Fruit fly (Drosophila melanogaster): Measurements from ENCODE around the gene CG14929.

Gene CG14929

dm6 chr2L:11528129-11528589 lies 8.5 kb downstream of the CG14929 start, which contains the start of gene CG31705 (continued):
- TF ChIP-seq lz (GFP tag; optimal IDR thresholded peaks at IDR 0.05): peak; percentile 19
- peak; percentile 43 for TF ChIP-seq CG9139 (GFP tag; optimal IDR thresholded peaks at IDR 0.05)
- no peak for TF ChIP-seq Eip93F (GFP tag; optimal IDR thresholded peaks at IDR 0.05)
- TF ChIP-seq CG11902 (GFP tag; optimal IDR thresholded peaks at IDR 0.05): peak; percentile 60
- TF ChIP-seq CG8119 (GFP tag; IDR thresholded peaks at IDR 0.05): peak; percentile 62
- TF ChIP-seq spab (GFP tag; optimal IDR thresholded peaks at IDR 0.05): peak; percentile 54
- TF ChIP-seq salr (GFP tag; optimal IDR thresholded peaks at IDR 0.05): peak in 1 of 2 experiments; percentile 70
- no peak for TF ChIP-seq CG1621 (tag; optimal IDR thresholded peaks at IDR 0.05)
- TF ChIP-seq CG8632 (GFP tag; optimal IDR thresholded peaks at IDR 0.05): peak; percentile 63
- no peak for TF ChIP-seq Eip75B (GFP tag; optimal IDR thresholded peaks at IDR 0.05)
- no peak for TF ChIP-seq fd85E (GFP tag; optimal IDR thresholded peaks at IDR 0.05)
- no peak for TF ChIP-seq vri (GFP tag; optimal IDR thresholded peaks at IDR 0.05)
- TF ChIP-seq CG6792 (GFP tag; optimal IDR thresholded peaks at IDR 0.05): peak; percentile 55
- peak; percentile 65 for TF ChIP-seq esn (GFP tag; optimal IDR thresholded peaks at IDR 0.05)
- TF ChIP-seq Hr4 (GFP tag; optimal IDR thresholded peaks at IDR 0.05): no peak
- peak; percentile 65 for TF ChIP-seq CG10669 (GFP tag; optimal IDR thresholded peaks at IDR 0.05)
- TF ChIP-seq CG11294 (GFP tag; IDR thresholded peaks at IDR 0.05): peak; percentile 50; the same call in 1 of the 2 replicates
- TF ChIP-seq cyc (GFP tag; optimal IDR thresholded peaks at IDR 0.05): peak; percentile 32
- peak; percentile 44 for TF ChIP-seq fkh (GFP tag; optimal IDR thresholded peaks at IDR 0.05)
- peak; percentile 38 for TF ChIP-seq CG16779 (tag; optimal IDR thresholded peaks at IDR 0.05)
- peak; percentile 75 for TF ChIP-seq svp (GFP tag)
- peak; percentile 71 for TF ChIP-seq eg (GFP tag; IDR thresholded peaks at IDR 0.05)
- peak; percentile 63 for TF ChIP-seq CG6808 (GFP tag; optimal IDR thresholded peaks at IDR 0.05)
- peak; percentile 62 for TF ChIP-seq topi (GFP tag; optimal IDR thresholded peaks at IDR 0.05)
- peak; percentile 46 for TF ChIP-seq CG7368 (GFP tag; optimal IDR thresholded peaks at IDR 0.05)
- TF ChIP-seq fd59A (GFP tag; optimal IDR thresholded peaks at IDR 0.05): peak; percentile 34
- peak; percentile 51 for TF ChIP-seq CG11762 (GFP tag; optimal IDR thresholded peaks at IDR 0.05; ENCODE audit: insufficient read depth)
- peak; percentile 18 for TF ChIP-seq Hr39 (GFP tag; optimal IDR thresholded peaks at IDR 0.05)
- TF ChIP-seq CG34406 (GFP tag; optimal IDR thresholded peaks at IDR 0.05): peak; percentile 64
- TF ChIP-seq dsx (GFP tag; optimal IDR thresholded peaks at IDR 0.05; ENCODE audit: poor library complexity, severe bottlenecking): peak; percentile 18
- TF ChIP-seq CG3919 (GFP tag; optimal IDR thresholded peaks at IDR 0.05): peak; percentile 70
- peak; percentile 49 for TF ChIP-seq acj6 (GFP tag; optimal IDR thresholded peaks at IDR 0.05)
- TF ChIP-seq CG8319 (GFP tag; optimal IDR thresholded peaks at IDR 0.05): peak; percentile 66
- peak; percentile 44 for TF ChIP-seq Sox102F (GFP tag; optimal IDR thresholded peaks at IDR 0.05)

dm6 chr2L:11530952-11531351 lies 11.3 kb downstream of the CG14929 start, which contains the start of gene CG31706:
TSS of gene CG31706 (minus strand) at chr2L:11531052.
- TF ChIP-seq Ets21C (GFP tag; optimal IDR thresholded peaks at IDR 0.05) (no peak), Sox102F (GFP tag; optimal IDR thresholded peaks at IDR 0.05) (no peak), cyc (GFP tag; optimal IDR thresholded peaks at IDR 0.05) (no peak), lz (GFP tag; optimal IDR thresholded peaks at IDR 0.05) (no peak), Sox14 (GFP tag; optimal IDR thresholded peaks at IDR 0.05) (no peak), CG10631 (GFP tag; optimal IDR thresholded peaks at IDR 0.05) (no peak), acj6 (GFP tag; optimal IDR thresholded peaks at IDR 0.05) (no peak)

- TF ChIP-seq dsx (GFP tag; optimal IDR thresholded peaks at IDR 0.05; ENCODE audit: poor library complexity, severe bottlenecking): no peak
- TF ChIP-seq CG3919 (GFP tag; optimal IDR thresholded peaks at IDR 0.05): no peak
- no peak for TF ChIP-seq ss (GFP tag; optimal IDR thresholded peaks at IDR 0.05)
- no peak for TF ChIP-seq CG8319 (GFP tag; optimal IDR thresholded peaks at IDR 0.05)
- no peak for TF ChIP-seq OdsH (GFP tag; optimal IDR thresholded peaks at IDR 0.05)
- TF ChIP-seq CG6792 (GFP tag; optimal IDR thresholded peaks at IDR 0.05): no peak
- no peak for TF ChIP-seq CG32006 (GFP tag; optimal IDR thresholded peaks at IDR 0.05)
- no peak for TF ChIP-seq Sox102F (GFP tag; optimal IDR thresholded peaks at IDR 0.05)
- no peak for TF ChIP-seq Hr4 (GFP tag; optimal IDR thresholded peaks at IDR 0.05)
- TF ChIP-seq CG1621 (tag; optimal IDR thresholded peaks at IDR 0.05): no peak
- no peak for TF ChIP-seq Blimp-1 (GFP tag; optimal IDR thresholded peaks at IDR 0.05)
- TF ChIP-seq CG31627 (GFP tag; optimal IDR thresholded peaks at IDR 0.05): no peak
- no peak for TF ChIP-seq CG9139 (GFP tag; optimal IDR thresholded peaks at IDR 0.05)
- TF ChIP-seq CG11762 (GFP tag; optimal IDR thresholded peaks at IDR 0.05; ENCODE audit: insufficient read depth): no peak
- no peak for TF ChIP-seq Smox (GFP tag; optimal IDR thresholded peaks at IDR 0.05)
- no peak for TF ChIP-seq CG8119 (GFP tag; IDR thresholded peaks at IDR 0.05)
Observed at dm6 chr2L:11531520-11531919, 11.9 kb downstream of the CG14929 start, which contains the start of gene CG34162. TSS of gene CG34162 (plus strand) at chr2L:11531820.
